Fruit fly (Drosophila melanogaster) whole organism, adult: ENCODE data around the gene CG16713.

Experiments
- CG11617 ChIP-seq: fragments of 200-800 bp; sonication (Bioruptor generic); optimal IDR thresholded peaks from 2 replicates; lab custom pipeline; 2017; ENCODE audit warnings: mild to moderate bottlenecking, missing biosample characterization, missing genetic modification reagents, missing genetic modification characterization
- CG12768 ChIP-seq: fragments of 200-800 bp; sonication (Bioruptor generic); optimal IDR thresholded peaks from 2 replicates; lab custom pipeline; 2017; ENCODE audit warnings: missing biosample characterization, missing genetic modification characterization, mild to moderate bottlenecking, moderate library complexity, missing genetic modification reagents
- CG14711 ChIP-seq: fragments of 200-800 bp; sonication (Bioruptor generic); optimal IDR thresholded peaks from 2 replicates; lab custom pipeline; 2018; ENCODE audit warnings: missing biosample characterization, mild to moderate bottlenecking, missing genetic modification characterization, moderate library complexity
- CG1620 ChIP-seq: fragments of 200-800 bp; sonication (Bioruptor generic); optimal IDR thresholded peaks from 2 replicates; lab custom pipeline; 2016; ENCODE audit warnings: missing biosample characterization, missing genetic modification characterization
- CG33017 ChIP-seq: fragments of 200-800 bp; sonication (Bioruptor generic); optimal IDR thresholded peaks from 2 replicates; lab custom pipeline; 2018; ENCODE audit warnings: missing biosample characterization, mild to moderate bottlenecking, missing genetic modification characterization, moderate library complexity
- CG5204 ChIP-seq: fragments of 200-800 bp; sonication (Bioruptor generic); optimal IDR thresholded peaks from 2 replicates; lab custom pipeline; 2016; ENCODE audit warnings: missing biosample characterization, missing genetic modification characterization
- CG7045 ChIP-seq: fragments of 200-800 bp; sonication (Bioruptor generic); optimal IDR thresholded peaks from 2 replicates; lab custom pipeline; 2017; ENCODE audit warnings: missing biosample characterization, mild to moderate bottlenecking, missing genetic modification characterization
- CG7101 ChIP-seq: fragments of 200-800 bp; sonication (Bioruptor generic); optimal IDR thresholded peaks from 2 replicates; lab custom pipeline; 2018; ENCODE audit warnings: missing biosample characterization, mild to moderate bottlenecking, missing genetic modification characterization, moderate library complexity
- Clk ChIP-seq: fragments of 200-800 bp; sonication (Bioruptor generic); optimal IDR thresholded peaks from 2 replicates; lab custom pipeline; 2017; ENCODE audit warnings: missing biosample characterization, missing genetic modification characterization
- Crg-1 ChIP-seq: fragments of 200-800 bp; sonication (Bioruptor generic); optimal IDR thresholded peaks from 2 replicates; lab custom pipeline; 2016; ENCODE audit warnings: missing biosample characterization, missing genetic modification characterization
- Hr96 ChIP-seq: fragments of 200-800 bp; sonication (Bioruptor generic); optimal IDR thresholded peaks from 2 replicates; lab custom pipeline; 2016; ENCODE audit warnings: missing biosample characterization, missing genetic modification characterization
- Mnt ChIP-seq: fragments of 200-800 bp; sonication (Bioruptor generic); optimal IDR thresholded peaks from 2 replicates; lab custom pipeline; 2016; ENCODE audit warnings: missing biosample characterization, mild to moderate bottlenecking, missing genetic modification characterization
- bab1 ChIP-seq: fragments of 200-800 bp; sonication (Bioruptor generic); optimal IDR thresholded peaks from 3 replicates; lab custom pipeline; 2019; ENCODE audit warnings: missing biosample characterization, mild to moderate bottlenecking, missing genetic modification characterization, moderate library complexity
- cic ChIP-seq: fragments of 200-800 bp; sonication (Bioruptor generic); optimal IDR thresholded peaks from 2 replicates; lab custom pipeline; 2017; ENCODE audit warnings: missing biosample characterization, mild to moderate bottlenecking, missing genetic modification characterization, moderate library complexity
- cnc ChIP-seq, 2 experiments: fragments of >200 bp; optimal IDR thresholded peaks; 2 replicates each; lab custom pipeline; 2017
- kay ChIP-seq: fragments of 200-800 bp; sonication (Bioruptor generic); peaks from one replicate; lab custom pipeline; 2016; ENCODE audit warnings: missing biosample characterization, missing genetic modification characterization, borderline replicate concordance
- ovo ChIP-seq: fragments of 200-800 bp; sonication (Bioruptor generic); optimal IDR thresholded peaks from 2 replicates; lab custom pipeline; 2016; ENCODE audit warnings: missing biosample characterization, missing genetic modification characterization
- pad ChIP-seq: fragments of 200-800 bp; sonication (Bioruptor generic); optimal IDR thresholded peaks from 3 replicates; lab custom pipeline; 2017; ENCODE audit warnings: missing biosample characterization, missing genetic modification characterization, mild to moderate bottlenecking, moderate library complexity, missing genetic modification reagents
- tj ChIP-seq: fragments of 200-800 bp; sonication (Bioruptor generic); optimal IDR thresholded peaks from 3 replicates; lab custom pipeline; 2017; ENCODE audit warnings: missing biosample characterization, mild to moderate bottlenecking, missing genetic modification characterization, moderate library complexity
- toe ChIP-seq: fragments of 200-800 bp; sonication (Bioruptor generic); optimal IDR thresholded peaks from 2 replicates; lab custom pipeline; 2016; ENCODE audit warnings: missing biosample characterization, missing genetic modification characterization

CG16713 gene

DNA sequence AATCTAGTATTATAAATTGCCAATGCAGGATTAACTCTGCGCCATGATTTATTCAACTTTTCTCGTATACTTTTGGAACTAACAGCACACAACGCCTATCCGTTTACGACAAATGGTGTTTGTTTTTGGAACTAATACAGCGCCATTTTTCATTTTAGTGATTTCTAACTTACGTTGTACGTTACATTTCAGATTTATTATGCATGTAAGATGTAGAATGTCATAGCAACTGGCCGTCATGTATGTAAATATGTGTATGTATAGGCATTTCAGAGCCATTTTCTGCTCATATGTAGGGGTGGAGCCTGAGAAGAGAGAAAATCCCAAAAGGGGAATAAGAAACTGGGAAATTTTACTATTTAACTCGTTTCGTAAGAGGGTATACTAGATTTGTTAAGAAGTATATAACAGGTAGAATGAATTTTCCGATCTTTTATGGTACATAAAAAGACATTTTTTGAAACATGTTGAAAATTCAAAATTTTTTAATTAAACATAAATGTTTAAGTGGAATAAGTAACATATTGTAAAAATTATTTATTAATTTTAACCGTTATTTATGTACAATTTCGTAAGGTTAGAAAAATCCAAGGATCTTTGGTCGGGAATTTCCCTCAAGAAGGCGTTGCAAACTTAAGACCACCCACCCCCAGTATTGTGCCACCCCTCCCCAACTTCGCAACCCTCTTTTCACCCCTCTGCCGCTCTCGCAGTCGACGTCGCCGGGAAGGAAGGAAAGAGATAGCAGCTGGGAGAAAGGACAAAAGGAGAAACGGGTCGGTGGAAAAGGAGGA is 37.7 kb downstream of the CG16713 start:
- TF ChIP-seq toe (GFP tag; lab: Kevin White, UChicago): peak; percentile 55
- no peak for TF ChIP-seq Mnt (GFP tag; lab: Kevin White, UChicago)
- TF ChIP-seq CG7101 (tag; lab: Kevin White, UChicago): peak; percentile 19
- no peak for TF ChIP-seq CG14711 (tag; lab: Kevin White, UChicago)
- no peak for TF ChIP-seq Crg-1 (GFP tag; lab: Kevin White, UChicago)
- TF ChIP-seq Hr96 (GFP tag; lab: Kevin White, UChicago): peak; percentile 45
- no peak for TF ChIP-seq CG5204 (GFP tag; lab: Kevin White, UChicago)
- TF ChIP-seq Clk: no peak
- no peak for TF ChIP-seq CG33017 (tag; lab: Kevin White, UChicago)
- no peak for TF ChIP-seq tj (GFP tag; lab: Kevin White, UChicago)
- peak; percentile 99 for TF ChIP-seq pad
- TF ChIP-seq kay (GFP tag; lab: Kevin White, UChicago): no peak
- no peak for TF ChIP-seq CG12768
- no peak for TF ChIP-seq CG11617
- peak; percentile 12 for TF ChIP-seq bab1 (GFP tag; lab: Kevin White, UChicago)
- TF ChIP-seq CG1620 (GFP tag; lab: Kevin White, UChicago): peak; percentile 57
- peak; percentile 9 for TF ChIP-seq CG7045 (GFP tag; lab: Kevin White, UChicago)
- no peak for TF ChIP-seq cnc (optimal IDR thresholded peaks at IDR 0.05; lab: Kevin White, UChicago)
- peak; percentile 30 for TF ChIP-seq cic (GFP tag; lab: Kevin White, UChicago)
- peak; percentile 58 for TF ChIP-seq ovo (GFP tag; lab: Kevin White, UChicago)

dm6 chr2L:3656667-3657066 is 38.5 kb downstream of the CG16713 start, which contains the start of gene for:
Gene for (minus strand): TSS chr2L:3656953.
- no peak for TF ChIP-seq CG33017 (tag; lab: Kevin White, UChicago)
- no peak for TF ChIP-seq cnc (optimal IDR thresholded peaks at IDR 0.05; lab: Kevin White, UChicago)
- no peak for TF ChIP-seq kay (GFP tag; lab: Kevin White, UChicago)
- no peak for TF ChIP-seq pad
- peak; percentile 64 for TF ChIP-seq Mnt (GFP tag; lab: Kevin White, UChicago)
- TF ChIP-seq CG7045 (GFP tag; lab: Kevin White, UChicago): no peak
- TF ChIP-seq CG1620 (GFP tag; lab: Kevin White, UChicago): no peak
- TF ChIP-seq ovo (GFP tag; lab: Kevin White, UChicago): no peak
- no peak for TF ChIP-seq Crg-1 (GFP tag; lab: Kevin White, UChicago)
- no peak for TF ChIP-seq CG11617
- no peak for TF ChIP-seq Clk
- no peak for TF ChIP-seq CG7101 (tag; lab: Kevin White, UChicago)
- peak; percentile 1 for TF ChIP-seq CG12768

dm6 chr2L:3655698-3656105 is 39.5 kb downstream of the CG16713 start:
- TF ChIP-seq tj (GFP tag; lab: Kevin White, UChicago): peak; percentile 90
- TF ChIP-seq Clk: peak; percentile 97
- peak; percentile 99 for TF ChIP-seq Hr96 (GFP tag; lab: Kevin White, UChicago)
- TF ChIP-seq bab1 (GFP tag; lab: Kevin White, UChicago): peak; percentile 99
- TF ChIP-seq CG7045 (GFP tag; lab: Kevin White, UChicago): peak; percentile 98
- TF ChIP-seq kay (GFP tag; lab: Kevin White, UChicago): peak; percentile 98
- peak; percentile 93 for TF ChIP-seq cic (GFP tag; lab: Kevin White, UChicago)
- peak; percentile 98 for TF ChIP-seq CG5204 (GFP tag; lab: Kevin White, UChicago)
- TF ChIP-seq Mnt (GFP tag; lab: Kevin White, UChicago): peak; percentile 96
- TF ChIP-seq CG1620 (GFP tag; lab: Kevin White, UChicago): peak; percentile 98
- TF ChIP-seq ovo (GFP tag; lab: Kevin White, UChicago): peak; percentile 95
- TF ChIP-seq CG14711 (tag; lab: Kevin White, UChicago): peak; percentile 96
- peak; percentile 92 for TF ChIP-seq pad
- peak; percentile 99 for TF ChIP-seq CG11617
- TF ChIP-seq CG33017 (tag; lab: Kevin White, UChicago): peak; percentile 99
- TF ChIP-seq toe (GFP tag; lab: Kevin White, UChicago): peak; percentile 98
- peak; percentile 99 for TF ChIP-seq CG7101 (tag; lab: Kevin White, UChicago)
- peak; percentile 98 for TF ChIP-seq Crg-1 (GFP tag; lab: Kevin White, UChicago)
- no peak for TF ChIP-seq cnc (optimal IDR thresholded peaks at IDR 0.05; lab: Kevin White, UChicago)
- TF ChIP-seq CG12768: peak; percentile 99

dm6 chr2L:3654956-3655618 is 40.1 kb downstream of the CG16713 start:
- TF ChIP-seq CG1620 (GFP tag; lab: Kevin White, UChicago) (no peak), CG12768 (no peak), CG11617 (no peak), pad (no peak), kay (GFP tag; lab: Kevin White, UChicago) (no peak), Mnt (GFP tag; lab: Kevin White, UChicago) (no peak), toe (GFP tag; lab: Kevin White, UChicago) (no peak), Clk (no peak), CG33017 (tag; lab: Kevin White, UChicago) (no peak), tj (GFP tag; lab: Kevin White, UChicago) (no peak), cic (GFP tag; lab: Kevin White, UChicago) (no peak)
